Worm (Caenorhabditis elegans): ENCODE data around the gene col-101.

The col-101 gene

DNA sequence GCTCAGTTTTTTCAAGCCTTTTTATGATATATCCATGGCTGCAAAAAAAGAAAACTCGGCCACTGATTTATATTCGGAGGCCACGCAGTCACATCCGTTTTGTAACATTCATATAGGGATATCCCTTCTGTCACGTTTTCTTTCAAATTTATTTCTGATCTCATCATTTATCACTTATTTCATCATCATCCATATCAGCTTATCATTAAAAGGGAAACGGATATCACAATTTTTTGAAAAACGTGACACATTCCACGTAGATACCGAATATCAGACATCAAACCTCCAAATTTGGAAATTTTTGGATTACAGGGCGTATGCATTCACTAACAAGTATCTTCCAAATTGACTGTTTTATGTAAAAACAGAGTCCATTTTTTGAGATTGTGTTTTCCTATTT, 24.1 kb downstream of the col-101 start:
- no peak for TF ChIP-seq egl-27 (tag; optimal IDR thresholded peaks at IDR 0.05)
- no peak for TF ChIP-seq ztf-4 (tag; optimal IDR thresholded peaks at IDR 0.05)
- no peak for TF ChIP-seq fkh-8 (tag; optimal IDR thresholded peaks at IDR 0.05)
- TF ChIP-seq efl-3 (GFP tag; optimal IDR thresholded peaks at IDR 0.05): no peak
- peak in 3 of 6 experiments; percentile 44 to 83 (median 57) for TF ChIP-seq elt-3 (tag; optimal IDR thresholded peaks at IDR 0.05)
- TF ChIP-seq zip-4 (GFP tag; optimal IDR thresholded peaks at IDR 0.05): no peak
- no peak for TF ChIP-seq C04F5.9 (tag; optimal IDR thresholded peaks at IDR 0.05)
- no peak for TF ChIP-seq ceh-8 (GFP tag; optimal IDR thresholded peaks at IDR 0.05)
- TF ChIP-seq fos-1 (tag; optimal IDR thresholded peaks at IDR 0.05): no peak
- no peak for TF ChIP-seq ets-5 (GFP tag; IDR thresholded peaks at IDR 0.05)
- no peak for TF ChIP-seq snu-23 (GFP tag; optimal IDR thresholded peaks at IDR 0.05)
- TF ChIP-seq unc-86 (tag; optimal IDR thresholded peaks at IDR 0.05): no peak
- no peak for TF ChIP-seq aha-1 (tag; optimal IDR thresholded peaks at IDR 0.05)
- no peak for TF ChIP-seq ceh-90 (tag; optimal IDR thresholded peaks at IDR 0.05)
- TF ChIP-seq skn-1 (tag; optimal IDR thresholded peaks at IDR 0.05): no peak
- no peak for TF ChIP-seq C34B4.2 (tag; optimal IDR thresholded peaks at IDR 0.05)
- no peak for TF ChIP-seq sox-4 (tag; optimal IDR thresholded peaks at IDR 0.05)
- TF ChIP-seq ceh-88 (GFP tag; IDR thresholded peaks at IDR 0.05): no peak
- no peak for TF ChIP-seq fkh-10 (GFP tag; optimal IDR thresholded peaks at IDR 0.05)
- no peak for TF ChIP-seq unc-62 (GFP tag; optimal IDR thresholded peaks at IDR 0.05)
- no peak for TF ChIP-seq nhr-90 (tag; optimal IDR thresholded peaks at IDR 0.05; ENCODE audit: poor library complexity)
- no peak for TF ChIP-seq lsy-2 (tag; optimal IDR thresholded peaks at IDR 0.05)
- no peak for TF ChIP-seq Y116A8C.19 (tag; optimal IDR thresholded peaks at IDR 0.05; ENCODE audit: borderline replicate concordance)
- no peak for TF ChIP-seq elt-2 (tag; optimal IDR thresholded peaks at IDR 0.05)
- no peak for TF ChIP-seq ces-1 (GFP tag; optimal IDR thresholded peaks at IDR 0.05)
- no peak for TF ChIP-seq swsn-7 (tag; optimal IDR thresholded peaks at IDR 0.05)
- no peak for TF ChIP-seq ceh-63 (GFP tag; optimal IDR thresholded peaks at IDR 0.05)
- no peak for TF ChIP-seq unc-130 (tag; optimal IDR thresholded peaks at IDR 0.05)
- peak; percentile 32 for TF ChIP-seq lin-14 (GFP tag; optimal IDR thresholded peaks at IDR 0.05)
- TF ChIP-seq pag-3 (tag; optimal IDR thresholded peaks at IDR 0.05; ENCODE audit: borderline replicate concordance, insufficient read depth): no peak
- peak; percentile 55 for TF ChIP-seq nhr-71 (tag; optimal IDR thresholded peaks at IDR 0.05)
- no peak for TF ChIP-seq ama-1 (optimal IDR thresholded peaks at IDR 0.05)
- TF ChIP-seq pqm-1 (tag; optimal IDR thresholded peaks at IDR 0.05): no peak
- no peak for TF ChIP-seq unc-30 (tag; optimal IDR thresholded peaks at IDR 0.05)
- no peak for TF ChIP-seq sptf-1 (tag; optimal IDR thresholded peaks at IDR 0.05)
- TF ChIP-seq vab-15 (tag; optimal IDR thresholded peaks at IDR 0.05): no peak
- TF ChIP-seq nhr-47 (tag; optimal IDR thresholded peaks at IDR 0.05): peak; percentile 31
- no peak for TF ChIP-seq nhr-12 (tag; optimal IDR thresholded peaks at IDR 0.05)
- no peak for TF ChIP-seq xbp-1 (tag; optimal IDR thresholded peaks at IDR 0.05)
- no peak for TF ChIP-seq F16B12.6 (tag; optimal IDR thresholded peaks at IDR 0.05)
- TF ChIP-seq hpl-2 (GFP tag; optimal IDR thresholded peaks at IDR 0.05): no peak
- no peak for TF ChIP-seq nhr-237 (tag; optimal IDR thresholded peaks at IDR 0.05)
- no peak for TF ChIP-seq tbx-2 (tag; optimal IDR thresholded peaks at IDR 0.05)
- TF ChIP-seq lin-39 (tag; optimal IDR thresholded peaks at IDR 0.05): no peak
- TF ChIP-seq nhr-85 (tag): peak; percentile 40
- no peak for TF ChIP-seq jun-1 (tag; optimal IDR thresholded peaks at IDR 0.05)
- TF ChIP-seq efl-1 (optimal IDR thresholded peaks at IDR 0.05): no peak
- TF ChIP-seq efl-1 (GFP tag; optimal IDR thresholded peaks at IDR 0.05 in 1 of 2): peak in 1 of 2 experiments; percentile 78
- no peak for TF ChIP-seq lin-13 (GFP tag; optimal IDR thresholded peaks at IDR 0.05)
- no peak for TF ChIP-seq alr-1 (tag; optimal IDR thresholded peaks at IDR 0.05; ENCODE audit: borderline replicate concordance)
- TF ChIP-seq isw-1 (GFP tag; IDR thresholded peaks at IDR 0.05): no peak
- no peak for TF ChIP-seq lin-35 (GFP tag; optimal IDR thresholded peaks at IDR 0.05)
- no peak for TF ChIP-seq nhr-84 (tag; optimal IDR thresholded peaks at IDR 0.05)
- no peak for TF ChIP-seq nhr-11 (tag; optimal IDR thresholded peaks at IDR 0.05)
- no peak for TF ChIP-seq C16A3.4 (tag; optimal IDR thresholded peaks at IDR 0.05)

Measured in whole organism, L1 larva.